Worm (Caenorhabditis elegans): ENCODE measurements around the gene Y57G11C.46.

- TF ChIP-seq W03F9.2 (tag; optimal IDR thresholded peaks at IDR 0.05): no peak
- TF ChIP-seq dao-5 (tag; optimal IDR thresholded peaks at IDR 0.05): no peak
- TF ChIP-seq him-1 (tag; optimal IDR thresholded peaks at IDR 0.05): no peak
Measured at ce11 chrIV:14766382-14766781, 49.8 kb downstream of the Y57G11C.46 start, which contains the start of gene vti-1.

Measured in whole organism, L4/young adult.